Worm (Caenorhabditis elegans): ENCODE results near the gene hot-9.

DNA sequence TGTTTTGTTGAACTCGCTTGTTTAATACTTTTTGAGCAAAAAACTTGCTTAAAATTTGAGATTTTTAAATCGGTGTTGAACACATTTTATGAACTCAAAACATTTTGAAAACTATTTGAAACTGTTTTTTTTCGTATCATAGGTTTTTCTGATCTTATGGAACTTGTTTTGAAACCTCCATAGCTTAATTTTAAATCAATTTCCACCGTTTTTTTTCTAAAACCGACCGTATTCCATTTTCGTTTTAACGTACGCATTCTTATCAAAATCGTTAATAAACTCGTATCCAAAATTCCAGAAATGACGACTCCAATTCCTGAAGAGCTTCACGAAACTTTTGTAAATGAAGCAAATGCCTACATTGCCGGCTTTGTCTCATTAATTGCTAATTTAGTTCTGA lies 36.9 kb downstream of the hot-9 start, which contains the start of gene srm-2:
- no peak for TF ChIP-seq elt-2 (tag; optimal IDR thresholded peaks at IDR 0.05)
- TF ChIP-seq zag-1 (tag; optimal IDR thresholded peaks at IDR 0.05), result no peak
- no peak for TF ChIP-seq snpc-4 (tag; optimal IDR thresholded peaks at IDR 0.05)
- TF ChIP-seq ama-1 (optimal IDR thresholded peaks at IDR 0.05), result no peak
- no peak for TF ChIP-seq nhr-28 (tag; optimal IDR thresholded peaks at IDR 0.05)
- TF ChIP-seq fos-1 (tag; optimal IDR thresholded peaks at IDR 0.05), result no peak
- no peak for TF ChIP-seq lin-35 (GFP tag; optimal IDR thresholded peaks at IDR 0.05)

All from whole organism, L1 larva.